Worm (Caenorhabditis elegans) whole organism, L4/young adult: ENCODE measurements around the gene C03B8.3.

Experiments
- W03F9.2 ChIP-seq: fragments of 150-350 bp; optimal IDR thresholded peaks from 2 replicates; lab custom pipeline; 2014; ENCODE audit warnings: missing biosample characterization, missing genetic modification characterization
- dao-5 ChIP-seq: sonication (generic microtip); optimal IDR thresholded peaks from 2 replicates; lab custom pipeline; 2016; ENCODE audit warnings: missing genotype, missing genetic modification characterization, moderate library complexity, missing compliant biosample characterization
- him-1 ChIP-seq: sonication (generic microtip); optimal IDR thresholded peaks from 2 replicates; lab custom pipeline; 2016; ENCODE audit warnings: missing genotype, missing genetic modification reagents, missing genetic modification characterization, missing compliant biosample characterization

C03B8.3 gene

DNA sequence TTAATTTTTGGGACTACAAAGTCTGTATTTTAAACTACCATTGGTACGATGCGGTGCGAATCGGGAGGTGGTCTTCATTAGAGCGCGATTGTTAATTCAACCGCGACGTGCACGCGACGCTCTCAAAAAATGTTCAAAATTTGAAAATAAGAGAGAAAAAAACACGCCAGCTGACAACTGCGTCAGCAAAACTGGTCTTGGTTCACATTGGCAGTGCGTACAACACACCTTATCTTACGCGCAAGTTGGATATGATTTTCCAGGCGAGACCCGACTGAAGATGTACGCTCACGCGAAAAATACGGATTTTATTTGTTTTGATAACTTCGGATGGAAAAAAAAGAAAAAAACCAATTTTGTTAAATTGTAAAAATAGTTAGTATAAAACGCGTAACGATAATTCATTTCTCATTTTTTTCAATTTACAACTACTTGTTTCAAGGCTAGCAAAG, at the start of gene C03B8.3:
TSS of gene C03B8.3 (plus strand) at position 402 of the 452 bp plus-strand sequence.
- TF ChIP-seq dao-5 (tag; lab: Kevin White, UChicago) (no peak), him-1 (tag; lab: Kevin White, UChicago) (no peak), W03F9.2 (tag; lab: Kevin White, UChicago) (no peak)

DNA sequence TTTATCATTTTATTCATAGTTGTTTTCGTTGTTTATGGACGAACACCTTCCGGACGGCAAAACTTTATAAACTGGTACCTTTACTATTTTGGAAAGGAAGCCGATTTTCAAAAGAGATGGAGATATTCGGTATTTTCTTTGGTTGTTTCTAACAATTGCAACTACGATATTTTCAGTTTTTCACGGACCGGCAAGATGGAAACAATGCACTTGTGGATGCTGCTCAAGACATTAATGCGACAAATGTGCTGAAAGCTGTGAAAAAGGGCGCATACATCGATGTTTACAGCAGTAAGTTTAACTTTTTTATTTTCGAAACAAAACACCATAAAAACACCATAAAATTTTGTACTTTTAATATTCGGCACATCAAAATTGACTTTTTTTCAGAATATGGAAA, 46.2 kb upstream of the C03B8.3 start:
- TF ChIP-seq dao-5 (tag; lab: Kevin White, UChicago) (no peak), W03F9.2 (tag; lab: Kevin White, UChicago) (no peak), him-1 (tag; lab: Kevin White, UChicago) (no peak)

DNA sequence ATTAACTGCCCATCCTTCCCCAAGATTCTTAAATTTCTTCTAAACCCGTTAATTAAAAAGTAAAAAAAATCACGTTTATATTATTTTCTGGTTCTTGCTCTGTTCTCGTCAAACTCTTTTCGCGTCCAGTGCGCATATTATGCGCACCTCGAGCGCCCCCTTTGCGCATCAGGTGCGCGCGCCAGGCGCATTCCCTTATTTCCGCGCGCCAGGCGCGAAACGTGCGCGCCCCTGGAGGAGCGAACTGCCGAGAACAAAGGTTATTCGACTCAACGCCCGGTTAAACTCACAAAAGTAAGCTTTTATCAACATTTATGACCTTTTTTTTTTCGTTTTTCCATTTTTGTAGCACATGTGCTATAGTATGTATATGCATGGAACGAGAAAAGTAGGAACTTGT, 39.7 kb upstream of the C03B8.3 start:
- TF ChIP-seq dao-5 (tag; lab: Kevin White, UChicago) (no peak), W03F9.2 (tag; lab: Kevin White, UChicago) (no peak), him-1 (tag; lab: Kevin White, UChicago) (no peak)

DNA sequence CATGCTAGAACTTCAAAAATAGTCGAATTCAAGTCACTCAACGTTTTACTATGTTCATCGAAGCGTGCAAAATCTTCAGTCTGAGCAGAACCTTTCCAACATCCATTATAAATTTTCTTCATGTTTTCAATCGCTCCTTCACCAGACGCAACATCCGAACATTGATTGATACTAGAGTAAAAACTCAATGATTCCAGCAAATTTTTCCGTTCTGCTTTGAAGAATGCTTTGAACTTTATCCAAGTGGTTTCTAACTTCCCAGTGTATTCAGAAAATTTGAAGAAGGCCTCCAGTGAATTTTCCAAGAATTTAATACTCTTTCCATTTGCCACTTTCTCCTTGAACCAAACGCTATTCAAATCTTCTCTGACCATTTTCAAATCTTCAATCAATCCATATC, 19.8 kb upstream of the C03B8.3 start:
- no peak for TF ChIP-seq W03F9.2 (tag; lab: Kevin White, UChicago)
- no peak for TF ChIP-seq dao-5 (tag; lab: Kevin White, UChicago)
- no peak for TF ChIP-seq him-1 (tag; lab: Kevin White, UChicago)

DNA sequence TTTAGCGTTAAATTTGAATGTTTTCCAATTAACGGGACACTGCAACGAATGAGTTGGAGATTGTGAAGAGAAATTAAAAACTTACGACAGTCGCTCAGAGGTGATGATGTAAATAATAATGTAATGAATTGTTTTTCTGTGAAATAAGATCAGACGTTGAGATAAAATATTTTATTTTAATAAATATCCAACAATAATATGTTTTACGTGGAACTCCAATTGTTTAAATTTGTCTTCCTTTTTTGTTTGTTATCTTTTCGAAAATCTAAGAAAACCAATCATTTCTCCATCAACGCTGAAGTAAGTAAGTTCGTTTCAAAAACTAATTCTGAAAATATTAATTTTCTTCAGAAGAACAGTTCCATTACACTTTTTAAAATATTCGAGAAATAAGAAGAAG, 17.8 kb upstream of the C03B8.3 start, which contains the start of gene C18H2.5:
TSS of gene C18H2.5 (minus strand) at position 101 of the 400 bp plus-strand sequence.
- no peak for TF ChIP-seq W03F9.2 (tag; lab: Kevin White, UChicago)
- TF ChIP-seq him-1 (tag; lab: Kevin White, UChicago) = no peak
- TF ChIP-seq dao-5 (tag; lab: Kevin White, UChicago) = no peak

DNA sequence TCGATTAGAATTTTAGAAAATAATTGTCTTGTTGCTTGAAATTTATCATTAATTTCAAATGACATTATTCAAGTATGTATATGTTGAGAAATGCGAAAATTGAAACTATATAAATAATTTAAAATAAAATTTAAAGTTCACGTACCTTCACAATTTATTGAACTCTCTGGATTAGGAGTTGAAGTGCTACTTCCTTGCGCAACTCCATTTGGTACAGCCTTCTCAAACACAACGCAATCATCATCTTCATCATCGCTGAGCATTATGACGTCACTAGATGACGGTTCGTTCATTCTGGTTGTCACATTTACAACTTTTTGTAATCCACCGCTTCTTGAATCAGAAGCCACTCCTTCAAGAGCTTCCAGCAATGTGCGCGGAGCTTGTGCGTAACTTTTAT, 8.6 kb upstream of the C03B8.3 start:
- no peak for TF ChIP-seq him-1 (tag; lab: Kevin White, UChicago)
- TF ChIP-seq dao-5 (tag; lab: Kevin White, UChicago) = no peak
- TF ChIP-seq W03F9.2 (tag; lab: Kevin White, UChicago) = no peak

DNA sequence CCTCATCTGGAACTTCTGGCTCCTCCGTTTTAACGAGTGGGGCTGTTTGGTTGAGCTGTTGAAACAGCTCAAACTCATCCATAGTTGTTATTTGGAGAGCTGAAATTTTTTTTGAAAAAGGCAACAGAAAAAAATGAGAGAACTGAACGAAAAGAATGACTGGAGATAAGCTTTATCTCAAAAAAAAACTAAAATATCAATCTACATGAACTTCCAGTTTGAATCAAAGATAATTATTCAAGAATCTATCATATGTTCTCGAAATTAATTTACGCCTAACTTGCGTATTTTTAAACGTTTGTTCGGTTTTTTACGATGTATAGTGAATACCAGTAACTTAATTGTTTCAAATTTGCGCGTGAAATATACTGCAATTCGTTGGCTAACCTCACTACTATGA, 2.7 kb upstream of the C03B8.3 start, which contains the start of gene lin-13:
TSS of gene lin-13 (minus strand) at position 101 of the 400 bp plus-strand sequence.
- no peak for TF ChIP-seq him-1 (tag; lab: Kevin White, UChicago)
- TF ChIP-seq dao-5 (tag; lab: Kevin White, UChicago) = no peak
- TF ChIP-seq W03F9.2 (tag; lab: Kevin White, UChicago) = no peak

DNA sequence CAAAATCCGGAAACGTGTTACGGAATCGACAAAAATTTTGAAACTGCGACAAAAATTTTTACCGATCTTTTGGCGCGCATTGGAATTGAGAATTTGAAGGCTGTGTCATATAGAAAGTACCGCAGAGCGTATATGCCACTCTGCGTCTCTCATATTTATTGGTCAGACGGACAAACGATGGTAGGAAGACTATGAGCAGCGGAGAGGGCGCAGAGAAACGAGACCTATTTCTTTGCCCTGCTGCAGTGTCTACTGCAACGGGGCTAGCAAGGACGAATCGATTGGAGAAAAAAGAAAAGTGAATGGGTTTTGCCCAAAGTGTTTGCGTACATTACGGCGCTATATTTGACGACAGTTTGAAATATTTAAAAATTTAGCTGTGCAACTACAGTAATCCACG, 2.0 kb upstream of the C03B8.3 start:
- TF ChIP-seq dao-5 (tag; lab: Kevin White, UChicago) = no peak
- peak; percentile 46 for TF ChIP-seq him-1 (tag; lab: Kevin White, UChicago)

DNA sequence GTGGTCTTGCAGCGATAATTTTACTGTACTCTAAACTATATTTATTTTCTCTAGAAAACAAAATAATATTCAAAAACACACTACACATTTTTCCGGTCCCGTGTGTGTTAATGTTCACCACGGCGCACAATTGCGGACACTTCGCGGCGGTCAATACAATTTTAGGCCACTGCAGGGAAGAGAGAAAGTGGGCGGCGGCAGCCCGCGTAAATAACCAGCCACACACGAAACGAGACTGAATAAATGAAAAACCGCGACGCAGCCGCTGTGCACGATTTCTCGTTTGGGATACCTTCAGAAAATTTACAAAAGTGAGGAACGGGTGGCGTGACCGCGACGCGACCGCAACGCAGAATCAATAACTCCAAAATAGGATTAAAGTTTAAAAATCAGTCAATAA, 1.2 kb upstream of the C03B8.3 start:
- TF ChIP-seq W03F9.2 (tag; lab: Kevin White, UChicago) (no peak), dao-5 (tag; lab: Kevin White, UChicago) (no peak), him-1 (tag; lab: Kevin White, UChicago) (no peak)

DNA sequence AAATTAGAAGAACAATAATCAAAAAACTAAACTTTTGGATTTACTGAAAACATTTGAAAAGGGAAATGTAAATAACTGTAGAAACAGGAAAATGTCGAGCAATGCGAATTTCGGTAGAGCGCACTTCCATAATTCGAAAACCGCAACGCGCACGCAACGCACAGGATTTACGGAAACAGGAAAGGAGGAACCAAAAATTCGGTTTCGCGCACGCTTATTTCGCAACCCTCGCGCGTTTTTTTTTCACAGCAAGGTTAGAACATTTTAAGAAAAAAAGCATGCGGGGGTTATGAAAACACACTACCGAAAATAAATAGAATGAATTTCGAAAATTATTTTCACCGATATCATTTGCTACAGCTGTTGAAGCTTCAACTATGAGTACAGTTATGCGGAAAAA, 614 bp upstream of the C03B8.3 start:
- no peak for TF ChIP-seq W03F9.2 (tag; lab: Kevin White, UChicago)
- TF ChIP-seq him-1 (tag; lab: Kevin White, UChicago) = no peak
- TF ChIP-seq dao-5 (tag; lab: Kevin White, UChicago) = no peak

DNA sequence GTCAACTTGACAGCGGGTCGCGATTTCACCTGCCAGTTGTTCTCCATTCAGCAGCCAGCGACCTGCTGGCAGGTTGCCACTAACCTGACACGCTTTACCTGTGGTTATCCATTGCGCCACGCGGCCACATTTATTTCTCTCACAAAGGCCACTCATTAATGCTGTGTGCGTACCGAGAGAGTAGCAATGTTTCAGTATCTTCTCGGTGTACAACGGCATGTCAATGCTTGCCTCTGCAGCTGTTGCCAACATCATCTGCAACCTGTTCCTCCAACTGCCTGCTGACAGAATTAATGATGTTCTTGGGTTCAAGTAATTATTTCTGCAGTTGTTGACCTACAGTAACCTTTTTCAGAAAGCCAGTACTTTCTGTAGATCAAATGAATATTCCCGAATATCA, 4.4 kb downstream of the C03B8.3 start:
- no peak for TF ChIP-seq W03F9.2 (tag; lab: Kevin White, UChicago)

DNA sequence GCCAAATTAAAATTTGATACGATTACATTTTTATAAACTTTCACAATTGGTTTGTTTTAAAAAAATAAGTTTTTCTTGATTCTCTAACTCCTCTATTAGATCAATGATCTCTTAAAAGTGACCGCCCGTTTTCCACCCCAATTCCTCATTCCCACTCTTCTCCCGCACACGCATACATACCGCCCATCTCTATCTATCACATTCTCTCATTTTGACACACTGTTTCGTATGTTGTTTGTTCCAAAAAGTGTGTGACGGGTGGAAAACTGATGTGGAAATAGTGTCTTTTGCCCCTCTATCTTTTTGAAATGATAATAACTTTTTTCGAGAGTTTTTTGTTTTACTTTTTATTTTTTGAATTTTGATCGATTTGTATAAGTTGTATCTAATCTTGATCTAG, 6.2 kb downstream of the C03B8.3 start:
- TF ChIP-seq him-1 (tag; lab: Kevin White, UChicago) (no peak), dao-5 (tag; lab: Kevin White, UChicago) (no peak), W03F9.2 (tag; lab: Kevin White, UChicago) (peak; percentile 56)

DNA sequence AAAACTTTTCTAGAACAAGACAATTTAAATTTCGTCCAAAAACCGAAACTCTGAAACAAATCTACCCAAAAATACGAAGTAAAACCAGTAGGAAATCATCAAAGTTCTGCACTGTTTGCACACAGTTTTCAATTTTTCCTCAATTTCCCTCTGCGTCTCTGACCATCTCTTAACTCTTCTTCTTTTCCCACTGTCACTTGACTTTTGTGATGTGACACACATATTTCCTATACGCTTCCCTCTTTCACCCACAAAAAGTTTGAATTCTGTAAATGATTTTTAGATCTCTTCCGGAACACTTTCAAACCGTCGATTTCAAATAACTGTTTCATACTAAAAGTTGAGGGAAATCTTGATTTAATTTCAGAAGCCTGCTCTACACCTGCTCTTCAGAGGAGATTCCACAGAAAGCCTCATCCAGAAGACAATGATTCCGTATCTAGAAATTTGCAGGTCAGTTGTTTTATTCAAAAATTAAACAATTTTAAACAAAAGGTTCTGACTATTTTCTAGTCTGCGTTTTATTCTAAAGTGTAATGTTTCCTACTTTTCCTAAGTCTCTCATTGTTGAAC, 7.3 kb downstream of the C03B8.3 start, which contains the start of gene ncl-1:
TSS of gene ncl-1 (plus strand) at position 366 of the 573 bp plus-strand sequence.
- TF ChIP-seq W03F9.2 (tag; lab: Kevin White, UChicago) (no peak), dao-5 (tag; lab: Kevin White, UChicago) (no peak), him-1 (tag; lab: Kevin White, UChicago) (no peak)

DNA sequence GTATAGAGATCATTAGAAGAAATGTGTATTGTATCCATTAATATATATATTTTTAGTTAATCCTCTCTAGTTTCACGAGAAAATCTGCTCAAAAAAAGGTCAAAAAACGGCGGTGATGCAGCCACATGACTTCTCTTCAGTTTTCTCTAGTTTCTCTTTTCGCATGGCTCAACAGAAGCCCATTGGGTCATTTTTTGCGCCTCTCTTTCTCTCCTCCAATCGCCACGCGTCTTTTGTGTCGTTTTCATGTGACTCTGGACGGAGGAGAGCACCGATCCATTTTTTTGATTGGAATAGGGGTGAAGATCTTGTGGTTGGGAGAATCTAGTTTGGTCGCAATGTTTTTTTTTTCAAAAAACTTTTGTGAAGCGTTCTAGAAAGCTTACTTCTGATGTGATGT, 8.8 kb downstream of the C03B8.3 start:
- no peak for TF ChIP-seq dao-5 (tag; lab: Kevin White, UChicago)
- peak; percentile 52 for TF ChIP-seq him-1 (tag; lab: Kevin White, UChicago)
- TF ChIP-seq W03F9.2 (tag; lab: Kevin White, UChicago) = peak; percentile 47
